Fruit fly (Drosophila melanogaster) whole organism, prepupa: ENCODE results near the gene CG33687.

Experiments used
- CG11762 ChIP-seq: fragments of 200-800 bp; sonication (Bioruptor generic); optimal IDR thresholded peaks from 3 replicates; lab custom pipeline; 2016; ENCODE audit warnings: missing biosample characterization, missing genetic modification characterization; ENCODE audit not compliant: insufficient read depth
- CG34406 ChIP-seq: fragments of 200-800 bp; sonication (Bioruptor generic); optimal IDR thresholded peaks from 3 replicates; lab custom pipeline; 2016; ENCODE audit warnings: missing biosample characterization, missing genetic modification characterization
- CG4318 ChIP-seq: fragments of 200-800 bp; sonication (Bioruptor generic); optimal IDR thresholded peaks from 3 replicates; lab custom pipeline; 2017; ENCODE audit warnings: missing biosample characterization, mild to moderate bottlenecking, missing genetic modification characterization
- CG6808 ChIP-seq: fragments of 200-800 bp; sonication (Bioruptor generic); optimal IDR thresholded peaks from 3 replicates; lab custom pipeline; 2017; ENCODE audit warnings: missing biosample characterization, missing genetic modification characterization, mild to moderate bottlenecking, moderate library complexity, missing genetic modification reagents
- CG9139 ChIP-seq: fragments of 200-800 bp; sonication (Bioruptor generic); optimal IDR thresholded peaks from 3 replicates; lab custom pipeline; 2017; ENCODE audit warnings: missing biosample characterization, mild to moderate bottlenecking, missing genetic modification characterization
- Lpt ChIP-seq: fragments of 200-800 bp; sonication (Bioruptor generic); optimal IDR thresholded peaks from 3 replicates; lab custom pipeline; 2016; ENCODE audit warnings: missing biosample characterization, missing genetic modification characterization
- Sox102F ChIP-seq: fragments of 200-800 bp; sonication (Bioruptor generic); optimal IDR thresholded peaks from 2 replicates; lab custom pipeline; 2016; ENCODE audit warnings: missing biosample characterization, mild to moderate bottlenecking, missing genetic modification characterization
- achi ChIP-seq: fragments of 200-800 bp; sonication (Bioruptor generic); optimal IDR thresholded peaks from 3 replicates; lab custom pipeline; 2016; ENCODE audit warnings: missing biosample characterization, missing genetic modification characterization
- pdm3 ChIP-seq: fragments of 200-800 bp; sonication (Bioruptor generic); optimal IDR thresholded peaks from 3 replicates; lab custom pipeline; 2016; ENCODE audit warnings: missing biosample characterization, missing genetic modification characterization
- ss ChIP-seq, 2 experiments: fragments of 200-800 bp; sonication (Bioruptor generic); optimal IDR thresholded peaks; 2 replicates in 1 of 2; 3 replicates in 1 of 2; lab custom pipeline; 2017 to 2018; ENCODE audit warnings: mild to moderate bottlenecking in 2 of 2, missing biosample characterization in 2 of 2, missing genetic modification characterization in 2 of 2, moderate library complexity in 1 of 2

dm6 chr3L:16161131-16161530 is 36.5 kb upstream of the CG33687 start:
- no peak for TF ChIP-seq achi (GFP tag; lab: Kevin White, UChicago)
- no peak for TF ChIP-seq CG6808 (GFP tag; lab: Kevin White, UChicago)
- no peak for TF ChIP-seq Lpt
- TF ChIP-seq Sox102F (GFP tag; lab: Kevin White, UChicago), result no peak
- TF ChIP-seq CG11762 (GFP tag; lab: Kevin White, UChicago), result no peak
- TF ChIP-seq ss (GFP tag; optimal IDR thresholded peaks at IDR 0.05; lab: Kevin White, UChicago), result no peak
- no peak for TF ChIP-seq CG9139 (GFP tag; lab: Kevin White, UChicago)
- no peak for TF ChIP-seq CG4318 (GFP tag; lab: Kevin White, UChicago)
- no peak for TF ChIP-seq CG34406 (GFP tag; lab: Kevin White, UChicago)
- TF ChIP-seq pdm3, result no peak
